Fruit fly (Drosophila melanogaster): ENCODE results near the gene CG9458.

The CG9458 gene

DNA sequence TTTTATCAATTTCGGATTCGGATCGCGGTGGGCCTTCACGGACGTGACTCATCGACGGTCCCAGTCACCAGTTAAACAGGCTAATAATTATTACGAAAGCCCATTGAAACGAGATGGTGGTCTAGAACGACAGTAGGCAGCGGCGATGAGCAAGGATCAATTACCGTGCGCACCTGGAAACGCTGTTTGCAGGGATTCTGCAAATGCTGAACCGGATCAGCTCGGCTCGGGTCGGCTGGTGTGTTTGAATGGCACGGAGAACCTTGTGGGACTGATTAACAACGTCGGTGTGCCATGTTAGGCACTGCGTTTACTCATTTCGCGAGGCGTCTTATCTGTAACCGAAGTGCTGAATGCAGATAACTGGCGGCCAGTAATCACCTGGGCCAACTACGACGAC lies 45.5 kb downstream of the CG9458 start, which contains the start of gene Whamy (continued):
- no peak for TF ChIP-seq dac (GFP tag; optimal IDR thresholded peaks at IDR 0.05)
- no peak for TF ChIP-seq CG8632 (GFP tag; optimal IDR thresholded peaks at IDR 0.05)
- TF ChIP-seq CG4318 (GFP tag; optimal IDR thresholded peaks at IDR 0.05) = no peak
- TF ChIP-seq CG6792 (GFP tag; optimal IDR thresholded peaks at IDR 0.05) = no peak
- peak in 1 of 2 experiments; percentile 8 for TF ChIP-seq ss (GFP tag; optimal IDR thresholded peaks at IDR 0.05)

DNA sequence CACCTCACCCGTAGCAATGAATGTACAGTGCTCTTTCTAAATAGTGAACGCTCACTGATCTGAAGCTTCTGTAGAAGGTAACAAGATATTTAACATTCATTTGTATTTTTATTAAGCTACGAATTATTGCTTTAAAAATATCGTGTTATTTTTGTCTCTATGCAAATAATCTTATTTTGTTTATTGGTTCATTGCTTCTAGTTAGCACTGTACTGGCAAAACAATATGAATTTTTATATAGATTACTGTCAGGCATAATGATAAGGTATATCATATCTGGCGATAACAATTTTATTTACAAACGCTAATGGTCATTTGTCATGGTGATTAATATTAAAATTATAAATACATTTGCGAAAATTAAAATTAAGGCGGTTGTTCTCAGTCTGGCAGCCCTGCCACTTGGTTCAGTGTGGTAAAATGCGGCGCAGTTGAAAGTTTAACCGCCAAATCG lies 48.1 kb downstream of the CG9458 start, which contains the start of gene CG9471:
CG9471 (minus strand) TSS at position 24 of the 454 bp plus-strand sequence.
- TF ChIP-seq CG10669 (GFP tag; optimal IDR thresholded peaks at IDR 0.05) (peak; percentile 91), CG6854 (GFP tag; optimal IDR thresholded peaks at IDR 0.05) (peak; percentile 87), CG16779 (tag; optimal IDR thresholded peaks at IDR 0.05) (peak; percentile 85), CG3032 (tag; optimal IDR thresholded peaks at IDR 0.05) (peak; percentile 89), Ets96B (tag; optimal IDR thresholded peaks at IDR 0.05) (peak; percentile 90), CG8319 (GFP tag; optimal IDR thresholded peaks at IDR 0.05) (peak; percentile 91), CG10631 (GFP tag; optimal IDR thresholded peaks at IDR 0.05) (peak; percentile 96), Smox (GFP tag; optimal IDR thresholded peaks at IDR 0.05) (peak; percentile 96), CG1621 (tag; optimal IDR thresholded peaks at IDR 0.05) (peak; percentile 90), Met (GFP tag; optimal IDR thresholded peaks at IDR 0.05) (peak; percentile 97), CG15336 (GFP tag; IDR thresholded peaks at IDR 0.05) (peak; percentile 96), Lpt (GFP tag; optimal IDR thresholded peaks at IDR 0.05) (peak; percentile 87), acj6 (GFP tag; optimal IDR thresholded peaks at IDR 0.05) (peak; percentile 96), dsx (GFP tag; optimal IDR thresholded peaks at IDR 0.05; ENCODE audit: poor library complexity, severe bottlenecking) (peak; percentile 93), Eip93F (GFP tag; optimal IDR thresholded peaks at IDR 0.05) (peak; percentile 94), CG11762 (GFP tag; optimal IDR thresholded peaks at IDR 0.05; ENCODE audit: insufficient read depth) (peak; percentile 94), CG11294 (GFP tag; IDR thresholded peaks at IDR 0.05) (peak; percentile 90), fkh (GFP tag; optimal IDR thresholded peaks at IDR 0.05) (peak; percentile 79), CG6163 (GFP tag; IDR thresholded peaks at IDR 0.05) (peak; percentile 97), CG11902 (GFP tag; optimal IDR thresholded peaks at IDR 0.05) (peak; percentile 92), CG34406 (GFP tag; optimal IDR thresholded peaks at IDR 0.05) (peak; percentile 95), Eip75B (GFP tag; optimal IDR thresholded peaks at IDR 0.05) (peak; percentile 95), eg (GFP tag; IDR thresholded peaks at IDR 0.05) (peak; percentile 97), Ets21C (GFP tag; optimal IDR thresholded peaks at IDR 0.05) (peak; percentile 94), dac (GFP tag; optimal IDR thresholded peaks at IDR 0.05) (peak; percentile 60), pdm3 (GFP tag; optimal IDR thresholded peaks at IDR 0.05) (peak; percentile 97), fd85E (GFP tag; optimal IDR thresholded peaks at IDR 0.05) (peak; percentile 83), Blimp-1 (GFP tag; optimal IDR thresholded peaks at IDR 0.05) (peak; percentile 81), CG4318 (GFP tag; optimal IDR thresholded peaks at IDR 0.05) (no peak), Hr38 (GFP tag; optimal IDR thresholded peaks at IDR 0.05) (peak; percentile 31), ss (GFP tag; optimal IDR thresholded peaks at IDR 0.05) (peak; percentile 81 to 89), Sox14 (GFP tag; optimal IDR thresholded peaks at IDR 0.05) (peak; percentile 97), Sox102F (GFP tag; optimal IDR thresholded peaks at IDR 0.05) (peak; percentile 97), esn (GFP tag; optimal IDR thresholded peaks at IDR 0.05) (peak; percentile 98), Hr4 (GFP tag; optimal IDR thresholded peaks at IDR 0.05) (peak; percentile 96), Sox15 (GFP tag; optimal IDR thresholded peaks at IDR 0.05) (peak; percentile 91), topi (GFP tag; optimal IDR thresholded peaks at IDR 0.05) (peak; percentile 99), CG32006 (GFP tag; optimal IDR thresholded peaks at IDR 0.05) (peak; percentile 90), Eip78C (GFP tag) (peak; percentile 99), net (GFP tag; optimal IDR thresholded peaks at IDR 0.05) (peak; percentile 95), CG8119 (GFP tag; IDR thresholded peaks at IDR 0.05) (peak; percentile 95), cyc (GFP tag; optimal IDR thresholded peaks at IDR 0.05) (peak; percentile 96), Gug (GFP tag; IDR thresholded peaks at IDR 0.05) (peak; percentile 91), CG6792 (GFP tag; optimal IDR thresholded peaks at IDR 0.05) (peak; percentile 96), Hr39 (GFP tag; optimal IDR thresholded peaks at IDR 0.05) (peak; percentile 97), lz (GFP tag; optimal IDR thresholded peaks at IDR 0.05) (peak; percentile 96), fd59A (GFP tag; optimal IDR thresholded peaks at IDR 0.05) (peak; percentile 78), salr (GFP tag; optimal IDR thresholded peaks at IDR 0.05) (peak; percentile 76 to 91)
